Worm (Caenorhabditis elegans) whole organism, L4 larva: ENCODE data around the gene Y77E11A.16.

ENCODE experiments used
- R02D3.7 ChIP-seq: fragments of 150-350 bp; sonication (generic microtip); optimal IDR thresholded peaks from 3 replicates; lab custom pipeline; 2014; ENCODE audit warnings: missing biosample characterization, missing genetic modification characterization
- ceh-28 ChIP-seq: fragments of 150-350 bp; optimal IDR thresholded peaks from 2 replicates; lab custom pipeline; 2014; ENCODE audit warnings: missing biosample characterization, missing genetic modification reagents, missing genetic modification characterization
- ceh-82 ChIP-seq: sonication (generic microtip); optimal IDR thresholded peaks from 2 replicates; lab custom pipeline; 2017; ENCODE audit warnings: missing biosample characterization, missing genetic modification characterization
- jun-1 ChIP-seq: fragments of 150-350 bp; optimal IDR thresholded peaks from 2 replicates; lab custom pipeline; 2014; ENCODE audit warnings: missing biosample characterization, missing genetic modification reagents, missing genetic modification characterization
- lin-38 ChIP-seq: fragments of 200-800 bp; sonication (Bioruptor generic); IDR thresholded peaks from 2 replicates; pipeline ENCODE4 v1.3.6; 2022; ENCODE audit warnings: missing genetic modification reagents, missing genetic modification characterization, missing compliant biosample characterization
- mdt-29 ChIP-seq: fragments of 200-800 bp; sonication (Bioruptor generic); IDR thresholded peaks from 2 replicates; pipeline ENCODE4 v1.3.6; 2022; ENCODE audit warnings: missing genetic modification reagents, missing genetic modification characterization, missing compliant biosample characterization
- nhr-28 ChIP-seq: fragments of 150-350 bp; optimal IDR thresholded peaks from 2 replicates; lab custom pipeline; 2014; ENCODE audit warnings: missing biosample characterization, missing genetic modification characterization
- nhr-6 ChIP-seq: fragments of 150-350 bp; optimal IDR thresholded peaks from 2 replicates; lab custom pipeline; 2014; ENCODE audit warnings: missing biosample characterization, missing genetic modification characterization
- nhr-76 ChIP-seq: fragments of 150-350 bp; optimal IDR thresholded peaks from 2 replicates; lab custom pipeline; 2014; ENCODE audit warnings: missing biosample characterization, missing genetic modification characterization
- pha-4 ChIP-seq, 2 experiments: fragments of 150-350 bp in 1 of 2; fragments of 200-800 bp in 1 of 2; sonication (Bioruptor generic) in 1 of 2; IDR thresholded peaks in 1 of 2; optimal IDR thresholded peaks in 1 of 2; 2 replicates each; pipeline versions ENCODE4 v1.3.6 to Lab custom; 2014 to 2022; ENCODE audit warnings: missing genetic modification characterization in 2 of 2, missing genetic modification reagents in 2 of 2, missing biosample characterization in 1 of 2, missing compliant biosample characterization in 1 of 2
- snpc-4 ChIP-seq: fragments of 150-350 bp; optimal IDR thresholded peaks from 2 replicates; lab custom pipeline; 2014; ENCODE audit warnings: missing biosample characterization, missing genetic modification characterization
- spr-3 ChIP-seq: fragments of 200-800 bp; sonication (Bioruptor generic); optimal IDR thresholded peaks from 2 replicates; lab custom pipeline; 2018; ENCODE audit warnings: mild to moderate bottlenecking, missing genetic modification characterization, missing compliant biosample characterization
- unc-130 ChIP-seq: sonication (generic microtip); optimal IDR thresholded peaks from 2 replicates; lab custom pipeline; 2016; ENCODE audit warnings: missing genetic modification reagents, missing genetic modification characterization, missing compliant biosample characterization
- zag-1 ChIP-seq: fragments of 150-350 bp; optimal IDR thresholded peaks from 2 replicates; lab custom pipeline; 2014; ENCODE audit warnings: missing biosample characterization, missing genetic modification characterization

DNA sequence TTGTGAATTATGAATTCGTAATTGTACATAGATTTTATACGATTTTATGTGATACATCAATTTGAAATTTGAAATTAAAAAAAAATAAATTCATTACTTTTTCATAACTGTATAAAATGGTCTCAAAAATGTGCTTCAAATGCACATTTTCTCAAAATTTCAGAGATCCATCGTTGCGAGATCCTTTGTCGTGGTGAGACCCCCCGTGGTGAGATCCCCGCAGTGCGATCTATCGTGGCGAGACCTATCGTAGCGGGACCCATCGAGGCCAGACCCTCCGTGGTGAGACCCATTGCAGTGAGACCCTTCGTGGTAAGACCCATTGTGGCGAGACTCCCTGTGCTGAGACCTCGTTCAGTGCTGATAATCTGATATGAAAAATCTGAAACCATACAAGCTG lies 25.8 kb upstream of the Y77E11A.16 start:
- TF ChIP-seq lin-38 (GFP tag; lab: Robert Waterston, UW), result no peak
- TF ChIP-seq nhr-6, result no peak
- no peak for TF ChIP-seq nhr-76
- no peak for TF ChIP-seq pha-4 (GFP tag; IDR thresholded peaks at IDR 0.05; lab: Robert Waterston, UW)
- TF ChIP-seq pha-4 (tag; optimal IDR thresholded peaks at IDR 0.05; lab: Kevin White, UChicago), result no peak
- no peak for TF ChIP-seq unc-130 (GFP tag; lab: Kevin White, UChicago)
- 0 out of 2 replicates have a peak, but pooled peaks have one; percentile 36 for TF ChIP-seq mdt-29 (GFP tag; lab: Robert Waterston, UW)
- no peak for TF ChIP-seq nhr-28 (tag; lab: Kevin White, UChicago)
- no peak for TF ChIP-seq jun-1
- no peak for TF ChIP-seq ceh-28
- TF ChIP-seq snpc-4, result no peak
- no peak for TF ChIP-seq ceh-82 (tag; lab: Kevin White, UChicago)
- no peak for TF ChIP-seq R02D3.7 (tag; lab: Kevin White, UChicago)
- no peak for TF ChIP-seq zag-1
- no peak for TF ChIP-seq spr-3
